Worm (Caenorhabditis elegans): Measurements from ENCODE around the gene mnk-1.

DNA sequence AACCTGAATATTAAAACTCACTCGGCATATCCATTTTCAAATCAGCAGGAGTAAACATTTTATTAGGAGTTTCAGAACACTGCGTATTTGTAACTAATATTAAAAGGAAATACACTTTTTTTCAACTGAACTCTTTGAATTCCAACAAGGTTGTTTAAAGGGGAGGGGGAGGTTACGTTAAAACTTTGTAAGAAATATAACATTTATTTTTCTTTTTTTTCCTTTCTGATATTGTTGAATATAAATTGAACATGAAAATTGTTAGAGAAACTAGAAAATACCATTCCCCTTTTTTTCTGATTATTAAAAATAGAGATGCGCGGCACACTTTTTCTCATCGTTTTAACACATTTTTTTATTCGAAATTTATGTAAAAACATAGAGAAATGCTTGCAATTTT is 43.2 kb upstream of the mnk-1 start, which contains the start of gene C14A4.8:
- TF ChIP-seq nhr-237 (tag; optimal IDR thresholded peaks at IDR 0.05) (no peak), nhr-76 (tag; optimal IDR thresholded peaks at IDR 0.05) (no peak), skn-1 (tag; optimal IDR thresholded peaks at IDR 0.05) (no peak), lsy-2 (tag; optimal IDR thresholded peaks at IDR 0.05) (no peak), nhr-77 (tag; optimal IDR thresholded peaks at IDR 0.05) (no peak), fos-1 (tag; optimal IDR thresholded peaks at IDR 0.05) (no peak), ceh-82 (tag; optimal IDR thresholded peaks at IDR 0.05) (no peak), F16B12.6 (tag; optimal IDR thresholded peaks at IDR 0.05) (no peak), nhr-12 (tag; optimal IDR thresholded peaks at IDR 0.05) (no peak), snpc-4 (tag; optimal IDR thresholded peaks at IDR 0.05) (no peak), unc-86 (tag; optimal IDR thresholded peaks at IDR 0.05) (no peak), ztf-11 (tag; optimal IDR thresholded peaks at IDR 0.05) (no peak), aly-2 (tag; optimal IDR thresholded peaks at IDR 0.05) (no peak)
